Fruit fly (Drosophila melanogaster) whole organism, prepupa: ENCODE results near the gene CG42784.

Source experiments
- Blimp-1 ChIP-seq: fragments of 200-800 bp; sonication (Bioruptor generic); optimal IDR thresholded peaks from 3 replicates; lab custom pipeline; 2017; ENCODE audit warnings: missing biosample characterization, missing genetic modification characterization, mild to moderate bottlenecking, moderate library complexity, missing genetic modification reagents
- CG10631 ChIP-seq: fragments of 200-800 bp; sonication (Bioruptor generic); optimal IDR thresholded peaks from 2 replicates; lab custom pipeline; 2016; ENCODE audit warnings: missing biosample characterization, missing genetic modification characterization
- CG11294 ChIP-seq: fragments of 200-800 bp; sonication (Bioruptor generic); IDR thresholded peaks from 2 replicates; pipeline ENCODE4 v1.3.6; 2022; ENCODE audit warnings: missing biosample characterization, missing genetic modification characterization
- CG11762 ChIP-seq: fragments of 200-800 bp; sonication (Bioruptor generic); optimal IDR thresholded peaks from 3 replicates; lab custom pipeline; 2016; ENCODE audit warnings: missing biosample characterization, missing genetic modification characterization; ENCODE audit not compliant: insufficient read depth
- CG11902 ChIP-seq: fragments of 200-800 bp; sonication (Bioruptor generic); optimal IDR thresholded peaks from 3 replicates; lab custom pipeline; 2016; ENCODE audit warnings: missing biosample characterization, missing genetic modification characterization
- CG15336 ChIP-seq: fragments of 200-800 bp; sonication (Bioruptor generic); IDR thresholded peaks from 2 replicates; pipeline ENCODE4 v1.3.6; 2022; ENCODE audit warnings: missing biosample characterization, missing genetic modification characterization
- CG3032 ChIP-seq: fragments of 200-800 bp; optimal IDR thresholded peaks from 2 replicates; lab custom pipeline; 2019; ENCODE audit warnings: missing biosample characterization, mild to moderate bottlenecking, missing genetic modification characterization, moderate library complexity
- CG31627 ChIP-seq: fragments of 200-800 bp; sonication (Bioruptor generic); optimal IDR thresholded peaks from 3 replicates; lab custom pipeline; 2016; ENCODE audit warnings: missing biosample characterization, missing genetic modification characterization
- CG32006 ChIP-seq: fragments of 200-800 bp; sonication (Bioruptor generic); optimal IDR thresholded peaks from 3 replicates; lab custom pipeline; 2017; ENCODE audit warnings: missing biosample characterization, mild to moderate bottlenecking, missing genetic modification characterization
- CG34406 ChIP-seq: fragments of 200-800 bp; sonication (Bioruptor generic); optimal IDR thresholded peaks from 3 replicates; lab custom pipeline; 2016; ENCODE audit warnings: missing biosample characterization, missing genetic modification characterization
- CG3919 ChIP-seq: fragments of 200-800 bp; sonication (Bioruptor generic); optimal IDR thresholded peaks from 3 replicates; lab custom pipeline; 2016; ENCODE audit warnings: missing biosample characterization, missing genetic modification characterization
- CG4318 ChIP-seq: fragments of 200-800 bp; sonication (Bioruptor generic); optimal IDR thresholded peaks from 3 replicates; lab custom pipeline; 2017; ENCODE audit warnings: missing biosample characterization, mild to moderate bottlenecking, missing genetic modification characterization
- CG6163 ChIP-seq: fragments of 200-800 bp; sonication (Bioruptor generic); IDR thresholded peaks from 3 replicates; pipeline ENCODE4 v1.3.6; 2022; ENCODE audit warnings: missing biosample characterization, missing genetic modification characterization
- CG6276 ChIP-seq: fragments of 200-800 bp; sonication (Bioruptor generic); optimal IDR thresholded peaks from 2 replicates; lab custom pipeline; 2017; ENCODE audit warnings: missing biosample characterization, mild to moderate bottlenecking, missing genetic modification characterization
- CG6792 ChIP-seq: fragments of 200-800 bp; sonication (Bioruptor generic); optimal IDR thresholded peaks from 3 replicates; lab custom pipeline; 2016; ENCODE audit warnings: missing biosample characterization, missing genetic modification characterization
- CG6808 ChIP-seq: fragments of 200-800 bp; sonication (Bioruptor generic); optimal IDR thresholded peaks from 3 replicates; lab custom pipeline; 2017; ENCODE audit warnings: missing biosample characterization, missing genetic modification characterization, mild to moderate bottlenecking, moderate library complexity, missing genetic modification reagents
- CG6854 ChIP-seq: fragments of 200-800 bp; sonication (Bioruptor generic); optimal IDR thresholded peaks from 2 replicates; lab custom pipeline; 2017; ENCODE audit warnings: missing biosample characterization, mild to moderate bottlenecking, missing genetic modification characterization
- CG8119 ChIP-seq: fragments of 200-800 bp; sonication (Bioruptor generic); IDR thresholded peaks from 3 replicates; pipeline ENCODE4 v1.3.6; 2022; ENCODE audit warnings: missing biosample characterization, missing genetic modification characterization
- CG8632 ChIP-seq: fragments of 200-800 bp; sonication (Bioruptor generic); optimal IDR thresholded peaks from 3 replicates; lab custom pipeline; 2016; ENCODE audit warnings: missing biosample characterization, missing genetic modification characterization
- CG9139 ChIP-seq: fragments of 200-800 bp; sonication (Bioruptor generic); optimal IDR thresholded peaks from 3 replicates; lab custom pipeline; 2017; ENCODE audit warnings: missing biosample characterization, mild to moderate bottlenecking, missing genetic modification characterization
- Eip75B ChIP-seq: fragments of 200-800 bp; sonication (Bioruptor generic); optimal IDR thresholded peaks from 3 replicates; lab custom pipeline; 2016; ENCODE audit warnings: missing biosample characterization, missing genetic modification characterization
- Eip78C ChIP-seq: fragments of 200-800 bp; sonication (Bioruptor generic); peaks from one replicate; lab custom pipeline; 2016; ENCODE audit warnings: missing biosample characterization, missing genetic modification characterization
- Eip93F ChIP-seq: fragments of 200-800 bp; sonication (Bioruptor generic); optimal IDR thresholded peaks from 2 replicates; lab custom pipeline; 2016; ENCODE audit warnings: missing biosample characterization, mild to moderate bottlenecking, missing genetic modification characterization
- Ets21C ChIP-seq: fragments of 200-800 bp; sonication (Bioruptor generic); optimal IDR thresholded peaks from 3 replicates; lab custom pipeline; 2016; ENCODE audit warnings: missing biosample characterization, missing genetic modification characterization
- Ets96B ChIP-seq: fragments of 200-800 bp; optimal IDR thresholded peaks from 2 replicates; lab custom pipeline; 2019; ENCODE audit warnings: missing biosample characterization, mild to moderate bottlenecking, missing genetic modification characterization, moderate library complexity
- Gug ChIP-seq: fragments of 200-800 bp; sonication (Bioruptor generic); IDR thresholded peaks from 2 replicates; pipeline ENCODE4 v1.3.6; 2022; ENCODE audit warnings: missing biosample characterization, missing genetic modification characterization
- Hr38 ChIP-seq: sonication (Bioruptor generic); optimal IDR thresholded peaks from 2 replicates; lab custom pipeline; 2016; ENCODE audit warnings: missing biosample characterization, missing genetic modification characterization
- Hr39 ChIP-seq: fragments of 200-800 bp; sonication (Bioruptor generic); optimal IDR thresholded peaks from 2 replicates; lab custom pipeline; 2016; ENCODE audit warnings: missing biosample characterization, missing genetic modification characterization
- Hr4 ChIP-seq: fragments of 200-800 bp; sonication (Bioruptor generic); optimal IDR thresholded peaks from 3 replicates; lab custom pipeline; 2016; ENCODE audit warnings: missing biosample characterization, missing genetic modification characterization
- Lpt ChIP-seq: fragments of 200-800 bp; sonication (Bioruptor generic); optimal IDR thresholded peaks from 3 replicates; lab custom pipeline; 2016; ENCODE audit warnings: missing biosample characterization, missing genetic modification characterization
- Met ChIP-seq: fragments of 200-800 bp; sonication (Bioruptor generic); optimal IDR thresholded peaks from 3 replicates; lab custom pipeline; 2016; ENCODE audit warnings: missing biosample characterization, missing genetic modification characterization
- OdsH ChIP-seq: fragments of 200-800 bp; sonication (Bioruptor generic); optimal IDR thresholded peaks from 3 replicates; lab custom pipeline; 2016; ENCODE audit warnings: missing biosample characterization, missing genetic modification characterization
- Smox ChIP-seq: fragments of 200-800 bp; sonication (Bioruptor generic); optimal IDR thresholded peaks from 3 replicates; lab custom pipeline; 2016; ENCODE audit warnings: missing biosample characterization, missing genetic modification characterization
- Sox14 ChIP-seq: fragments of 200-800 bp; sonication (Bioruptor generic); optimal IDR thresholded peaks from 3 replicates; lab custom pipeline; 2016; ENCODE audit warnings: missing biosample characterization, missing genetic modification characterization
- Sox15 ChIP-seq: fragments of 200-800 bp; sonication (Bioruptor generic); optimal IDR thresholded peaks from 3 replicates; lab custom pipeline; 2016; ENCODE audit warnings: missing biosample characterization, missing genetic modification characterization
- achi ChIP-seq: fragments of 200-800 bp; sonication (Bioruptor generic); optimal IDR thresholded peaks from 3 replicates; lab custom pipeline; 2016; ENCODE audit warnings: missing biosample characterization, missing genetic modification characterization
- acj6 ChIP-seq: fragments of 200-800 bp; sonication (Bioruptor generic); optimal IDR thresholded peaks from 3 replicates; lab custom pipeline; 2016; ENCODE audit warnings: missing biosample characterization, missing genetic modification characterization
- cyc ChIP-seq: fragments of 200-800 bp; sonication (Bioruptor generic); optimal IDR thresholded peaks from 3 replicates; lab custom pipeline; 2016; ENCODE audit warnings: missing biosample characterization, missing genetic modification characterization
- dac ChIP-seq: fragments of 200-800 bp; sonication (Bioruptor generic); optimal IDR thresholded peaks from 2 replicates; lab custom pipeline; 2017; ENCODE audit warnings: missing biosample characterization, mild to moderate bottlenecking, missing genetic modification characterization
- eg ChIP-seq: fragments of 200-800 bp; sonication (Bioruptor generic); IDR thresholded peaks from 3 replicates; pipeline ENCODE4 v1.3.6; 2022; ENCODE audit warnings: missing biosample characterization, missing genetic modification characterization
- esn ChIP-seq: fragments of 200-800 bp; sonication (Bioruptor generic); optimal IDR thresholded peaks from 2 replicates; lab custom pipeline; 2016; ENCODE audit warnings: missing biosample characterization, mild to moderate bottlenecking, missing genetic modification characterization, moderate library complexity
- fd59A ChIP-seq: fragments of 200-800 bp; sonication (Bioruptor generic); optimal IDR thresholded peaks from 2 replicates; lab custom pipeline; 2017; ENCODE audit warnings: missing biosample characterization, mild to moderate bottlenecking, missing genetic modification characterization, missing genetic modification reagents
- fd85E ChIP-seq: fragments of 200-800 bp; sonication (Bioruptor generic); optimal IDR thresholded peaks from 3 replicates; lab custom pipeline; 2016; ENCODE audit warnings: missing biosample characterization, missing genetic modification characterization
- net ChIP-seq: fragments of 200-800 bp; sonication (Bioruptor generic); optimal IDR thresholded peaks from 3 replicates; lab custom pipeline; 2016; ENCODE audit warnings: missing biosample characterization, missing genetic modification characterization
- salr ChIP-seq, 2 experiments: fragments of 200-800 bp; sonication (Bioruptor generic); optimal IDR thresholded peaks; 3 replicates each; lab custom pipeline; 2016 to 2018; ENCODE audit warnings: missing biosample characterization in 2 of 2, missing genetic modification characterization in 2 of 2, mild to moderate bottlenecking in 1 of 2
- svp ChIP-seq: fragments of 200-800 bp; sonication (Bioruptor generic); peaks from one replicate; lab custom pipeline; 2016; ENCODE audit warnings: missing biosample characterization, missing genetic modification characterization
- topi ChIP-seq: fragments of 200-800 bp; sonication (Bioruptor generic); optimal IDR thresholded peaks from 3 replicates; lab custom pipeline; 2016; ENCODE audit warnings: missing biosample characterization, missing genetic modification characterization
- vri ChIP-seq: fragments of 200-800 bp; sonication (Bioruptor generic); optimal IDR thresholded peaks from 3 replicates; lab custom pipeline; 2016; ENCODE audit warnings: missing biosample characterization, mild to moderate bottlenecking, missing genetic modification characterization

The CG42784 gene

DNA sequence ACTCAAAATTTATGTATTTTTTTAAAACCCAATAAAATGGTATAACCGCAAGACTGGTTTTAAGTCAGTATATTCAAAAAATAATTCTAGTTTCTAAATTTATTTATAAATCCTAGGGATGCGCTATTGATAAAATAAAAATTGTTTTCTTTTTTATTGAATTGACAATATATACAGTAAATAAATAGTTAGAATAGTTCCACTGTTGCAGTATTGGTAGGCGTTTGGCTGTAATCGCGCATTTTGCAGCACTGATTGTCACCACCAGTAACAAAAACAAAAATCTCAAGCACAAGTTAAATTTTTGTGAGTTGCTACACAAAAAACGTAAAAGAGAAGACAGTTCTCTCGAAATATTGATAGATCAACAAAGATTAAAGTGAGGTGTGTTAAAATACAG, 46.3 kb upstream of the CG42784 start, which contains the start of gene CG31855 (continued):
- TF ChIP-seq vri (GFP tag; lab: Kevin White, UChicago) = no peak
- peak; percentile 69 for TF ChIP-seq Hr4 (GFP tag; lab: Kevin White, UChicago)
- peak; percentile 59 for TF ChIP-seq CG11762 (GFP tag; lab: Kevin White, UChicago)
- TF ChIP-seq CG6808 (GFP tag; lab: Kevin White, UChicago) = peak; percentile 64
- no peak for TF ChIP-seq Hr38 (GFP tag; lab: Kevin White, UChicago)
- TF ChIP-seq CG6792 (GFP tag; lab: Kevin White, UChicago) = peak; percentile 79
- no peak for TF ChIP-seq CG6276
- peak; percentile 65 for TF ChIP-seq CG6854 (GFP tag; lab: Kevin White, UChicago)
- TF ChIP-seq CG31627 (GFP tag; lab: Kevin White, UChicago) = peak; percentile 79
- peak; percentile 62 for TF ChIP-seq fd85E (GFP tag; lab: Kevin White, UChicago)
- TF ChIP-seq Ets96B (tag; lab: Kevin White, UChicago) = peak; percentile 62
- TF ChIP-seq CG4318 (GFP tag; lab: Kevin White, UChicago) = no peak
- peak; percentile 75 for TF ChIP-seq Hr39 (GFP tag; lab: Kevin White, UChicago)
- peak; percentile 66 for TF ChIP-seq CG8119 (GFP tag; lab: Robert Waterston, UW)
- peak; percentile 42 to 64 for TF ChIP-seq salr (GFP tag; optimal IDR thresholded peaks at IDR 0.05; lab: Kevin White, UChicago)
- TF ChIP-seq, all 60 proteins: peak for 53

DNA sequence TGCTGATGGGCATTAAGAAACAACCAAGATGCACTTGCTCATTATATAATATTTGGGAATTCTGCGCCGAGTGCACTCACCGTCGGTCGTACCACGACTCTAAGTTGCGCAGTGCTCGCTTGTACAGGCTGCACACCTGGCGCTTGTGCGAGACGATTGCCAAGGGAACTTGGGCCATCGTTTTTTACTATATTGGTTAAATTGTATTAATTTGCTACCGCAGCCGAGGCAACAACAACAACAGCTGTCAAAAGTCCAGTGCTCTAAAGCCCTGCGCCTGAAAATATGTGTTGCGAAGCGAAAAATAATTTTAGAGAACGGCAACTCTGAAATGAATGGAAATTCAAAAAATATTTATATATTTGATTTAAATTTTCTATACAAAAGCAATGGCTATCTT, 44.5 kb upstream of the CG42784 start, which contains the start of gene ND-B22:
TSS of gene ND-B22 (minus strand) at position 349 of the 400 bp plus-strand sequence.
- TF ChIP-seq esn (GFP tag; lab: Kevin White, UChicago) = peak; percentile 58
- peak; percentile 25 for TF ChIP-seq Eip75B (GFP tag; lab: Kevin White, UChicago)
- TF ChIP-seq Blimp-1 (GFP tag; lab: Kevin White, UChicago) = no peak
- TF ChIP-seq CG11294 (GFP tag; lab: Robert Waterston, UW) = no peak
- peak; percentile 52 for TF ChIP-seq Sox14 (GFP tag; lab: Kevin White, UChicago)
- TF ChIP-seq eg (GFP tag; lab: Robert Waterston, UW) = no peak
- TF ChIP-seq Met (GFP tag; lab: Kevin White, UChicago) = peak; percentile 54
- no peak for TF ChIP-seq fd59A (GFP tag; lab: Kevin White, UChicago)
- no peak for TF ChIP-seq CG11902 (GFP tag; lab: Kevin White, UChicago)
- TF ChIP-seq fd85E (GFP tag; lab: Kevin White, UChicago) = no peak
- no peak for TF ChIP-seq salr (GFP tag; optimal IDR thresholded peaks at IDR 0.05; lab: Kevin White, UChicago)
- TF ChIP-seq cyc (GFP tag; lab: Kevin White, UChicago) = peak; percentile 49
- peak; percentile 27 for TF ChIP-seq OdsH (GFP tag; lab: Kevin White, UChicago)
- TF ChIP-seq Lpt (GFP tag; lab: Kevin White, UChicago) = no peak
- no peak for TF ChIP-seq acj6
- TF ChIP-seq net (GFP tag; lab: Kevin White, UChicago) = no peak
- no peak for TF ChIP-seq CG8119 (GFP tag; lab: Robert Waterston, UW)
- TF ChIP-seq CG15336 = no peak
- TF ChIP-seq Eip93F (GFP tag; lab: Kevin White, UChicago) = no peak
- TF ChIP-seq dac (GFP tag; lab: Kevin White, UChicago) = no peak
- TF ChIP-seq Ets21C = peak; percentile 15
- peak; percentile 0 for TF ChIP-seq Hr4 (GFP tag; lab: Kevin White, UChicago)
- no peak for TF ChIP-seq Ets96B (tag; lab: Kevin White, UChicago)
- TF ChIP-seq CG3032 (tag; lab: Kevin White, UChicago) = peak; percentile 25
- TF ChIP-seq Eip78C (GFP tag; lab: Kevin White, UChicago) = peak; percentile 79
- no peak for TF ChIP-seq CG9139
- no peak for TF ChIP-seq CG6808 (GFP tag; lab: Kevin White, UChicago)
- peak; percentile 99 for TF ChIP-seq achi
- peak; percentile 44 for TF ChIP-seq svp (GFP tag; lab: Kevin White, UChicago)
- TF ChIP-seq CG10631 = peak; percentile 12
- TF ChIP-seq CG6163 (GFP tag; lab: Robert Waterston, UW) = no peak
- TF ChIP-seq CG6854 (GFP tag; lab: Kevin White, UChicago) = no peak
- TF ChIP-seq topi = peak; percentile 51
- TF ChIP-seq CG3919 (GFP tag; lab: Kevin White, UChicago) = peak; percentile 18
- TF ChIP-seq CG6792 (GFP tag; lab: Kevin White, UChicago) = no peak
- peak; percentile 45 for TF ChIP-seq CG31627 (GFP tag; lab: Kevin White, UChicago)
- TF ChIP-seq vri (GFP tag; lab: Kevin White, UChicago) = peak; percentile 75
- no peak for TF ChIP-seq CG4318 (GFP tag; lab: Kevin White, UChicago)
- peak; percentile 18 for TF ChIP-seq Hr39 (GFP tag; lab: Kevin White, UChicago)
- no peak for TF ChIP-seq Sox15
- no peak for TF ChIP-seq CG8632
- TF ChIP-seq Smox (GFP tag; lab: Kevin White, UChicago) = peak; percentile 24
- no peak for TF ChIP-seq CG32006 (GFP tag; lab: Kevin White, UChicago)
- no peak for TF ChIP-seq CG34406 (GFP tag; lab: Kevin White, UChicago)
- TF ChIP-seq Gug (GFP tag; lab: Robert Waterston, UW) = no peak
